Fruit fly (Drosophila melanogaster) whole organism, pupa: ENCODE results near the gene CG9837.
A peak's percentile ranks its signal among the peaks of the same experiment; 100 is the strongest.

Experiments used
- CG10348 ChIP-seq: fragments of 200-800 bp; sonication (Bioruptor generic); IDR thresholded peaks from 2 replicates; pipeline ENCODE4 v1.3.6; 2022; ENCODE audit warnings: missing biosample characterization, missing genetic modification characterization
- CG12605 ChIP-seq: fragments of 200-800 bp; sonication (Bioruptor generic); IDR thresholded peaks from 2 replicates; pipeline ENCODE4 v1.3.6; 2022; ENCODE audit warnings: missing biosample characterization, missing genetic modification characterization
- CG13204 ChIP-seq: fragments of 200-800 bp; sonication (Bioruptor generic); optimal IDR thresholded peaks from 2 replicates; lab custom pipeline; 2018; ENCODE audit warnings: missing biosample characterization, mild to moderate bottlenecking, missing genetic modification characterization, moderate library complexity
- CG14655 ChIP-seq: fragments of 200-800 bp; sonication (Bioruptor generic); optimal IDR thresholded peaks from 3 replicates; lab custom pipeline; 2017; ENCODE audit warnings: mild to moderate bottlenecking, missing biosample characterization, missing genetic modification reagents, missing genetic modification characterization
- CG15710 ChIP-seq: fragments of 200-800 bp; sonication (Bioruptor generic); optimal IDR thresholded peaks from 2 replicates; lab custom pipeline; 2018; ENCODE audit warnings: missing biosample characterization, mild to moderate bottlenecking, missing genetic modification characterization, moderate library complexity
- CG17806 ChIP-seq: fragments of 200-800 bp; sonication (Bioruptor generic); optimal IDR thresholded peaks from 2 replicates; lab custom pipeline; 2018; ENCODE audit warnings: missing biosample characterization, mild to moderate bottlenecking, missing genetic modification characterization, moderate library complexity
- CG32121 ChIP-seq: fragments of 200-800 bp; sonication (Bioruptor generic); IDR thresholded peaks from 2 replicates; pipeline ENCODE4 v1.3.6; 2022; ENCODE audit warnings: missing biosample characterization, missing genetic modification characterization
- CG34367 ChIP-seq: fragments of 200-800 bp; sonication (Bioruptor generic); optimal IDR thresholded peaks from 2 replicates; lab custom pipeline; 2018; ENCODE audit warnings: missing biosample characterization, mild to moderate bottlenecking, missing genetic modification characterization
- CG4496 ChIP-seq: fragments of 200-800 bp; sonication (Bioruptor generic); IDR thresholded peaks from 3 replicates; pipeline ENCODE4 v1.3.6; 2022; ENCODE audit warnings: missing biosample characterization, missing genetic modification characterization
- CG8159 ChIP-seq: fragments of 200-800 bp; sonication (Bioruptor generic); optimal IDR thresholded peaks from 3 replicates; lab custom pipeline; 2018; ENCODE audit warnings: missing biosample characterization, mild to moderate bottlenecking, missing genetic modification characterization, moderate library complexity
- CG8301 ChIP-seq: fragments of 200-800 bp; sonication (Bioruptor generic); optimal IDR thresholded peaks from 2 replicates; lab custom pipeline; 2018; ENCODE audit warnings: missing biosample characterization, mild to moderate bottlenecking, missing genetic modification characterization
- CG9948 ChIP-seq: fragments of 200-800 bp; sonication (Bioruptor generic); optimal IDR thresholded peaks from 2 replicates; lab custom pipeline; 2018; ENCODE audit warnings: missing biosample characterization, mild to moderate bottlenecking, missing genetic modification characterization, moderate library complexity
- D1 ChIP-seq: fragments of 200-800 bp; sonication (Bioruptor generic); optimal IDR thresholded peaks from 2 replicates; lab custom pipeline; 2018; ENCODE audit warnings: missing biosample characterization, mild to moderate bottlenecking, missing genetic modification characterization, moderate library complexity
- EcR ChIP-seq: fragments of 200-800 bp; sonication (Bioruptor generic); optimal IDR thresholded peaks from 3 replicates; lab custom pipeline; 2019; ENCODE audit warnings: missing biosample characterization, missing genetic modification characterization, mild to moderate bottlenecking, moderate library complexity, missing genetic modification reagents
- Ets98B ChIP-seq: fragments of 200-800 bp; sonication (Bioruptor generic); IDR thresholded peaks from 2 replicates; pipeline ENCODE4 v1.3.6; 2022; ENCODE audit warnings: missing biosample characterization, missing genetic modification characterization
- Pif1A ChIP-seq: fragments of 200-800 bp; sonication (Bioruptor generic); optimal IDR thresholded peaks from 3 replicates; lab custom pipeline; 2016; ENCODE audit warnings: missing biosample characterization, missing genetic modification characterization
- Pif1B ChIP-seq: fragments of 200-800 bp; sonication (Bioruptor generic); optimal IDR thresholded peaks from 3 replicates; lab custom pipeline; 2016; ENCODE audit warnings: missing biosample characterization, missing genetic modification characterization
- Snoo ChIP-seq: fragments of 200-800 bp; sonication (Bioruptor generic); optimal IDR thresholded peaks from 3 replicates; lab custom pipeline; 2017; ENCODE audit warnings: missing biosample characterization, mild to moderate bottlenecking, missing genetic modification characterization, inconsistent platforms
- fd96Ca ChIP-seq: fragments of 200-800 bp; sonication (Bioruptor generic); IDR thresholded peaks from 3 replicates; pipeline ENCODE4 v1.3.6; 2022; ENCODE audit warnings: missing biosample characterization, missing genetic modification characterization
- gl ChIP-seq: fragments of 200-800 bp; sonication (Bioruptor generic); optimal IDR thresholded peaks from 2 replicates; lab custom pipeline; 2018; ENCODE audit warnings: missing biosample characterization, mild to moderate bottlenecking, missing genetic modification characterization
- rn ChIP-seq: fragments of 200-800 bp; sonication (Bioruptor generic); IDR thresholded peaks from 2 replicates; pipeline ENCODE4 v1.3.6; 2022; ENCODE audit warnings: missing biosample characterization, missing genetic modification characterization

The CG9837 gene

dm6 chr3R:8857496-8858255 lies 44.3 kb upstream of the CG9837 start:
- TF ChIP-seq gl (tag; lab: Kevin White, UChicago) (no peak), CG17806 (tag; lab: Kevin White, UChicago) (peak; percentile 78), CG14655 (GFP tag; lab: Kevin White, UChicago) (peak; percentile 74), CG8301 (tag; lab: Kevin White, UChicago) (peak; percentile 45), CG34367 (peak; percentile 74), CG32121 (no peak), CG10348 (GFP tag; lab: Robert Waterston, UW) (no peak), CG8159 (peak; percentile 77), Pif1A (peak; percentile 33), CG9948 (tag; lab: Kevin White, UChicago) (peak; percentile 74), fd96Ca (GFP tag; lab: Robert Waterston, UW) (peak; percentile 33; the same call in 1 of the 3 replicates), CG12605 (peak; percentile 17; the same call in 1 of the 2 replicates), CG4496 (peak; percentile 59; the same call in 2 of the 3 replicates), CG15710 (tag; lab: Kevin White, UChicago) (peak; percentile 79), D1 (tag; lab: Kevin White, UChicago) (no peak), Pif1B (GFP tag; lab: Kevin White, UChicago) (peak; percentile 70), EcR (GFP tag; lab: Kevin White, UChicago) (peak; percentile 56)

DNA sequence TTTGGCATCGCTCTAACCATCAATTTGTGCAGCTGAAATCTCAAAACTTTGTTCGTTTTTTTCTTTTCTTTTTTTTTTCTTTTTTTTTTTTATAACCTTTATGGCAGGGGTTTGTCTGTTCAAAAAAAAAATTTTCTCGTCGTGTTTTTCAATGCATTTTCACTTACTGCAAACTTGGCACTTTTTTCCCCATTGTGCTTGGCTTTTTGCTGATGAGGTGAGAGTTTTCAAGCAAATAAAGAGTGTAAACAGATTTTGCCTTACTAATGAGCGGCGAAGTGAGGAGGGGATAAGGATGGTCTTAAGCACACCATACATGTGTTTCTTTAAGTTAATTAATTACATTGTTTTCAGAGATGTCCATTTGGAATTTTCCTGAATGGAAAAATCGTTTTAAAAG lies 42.9 kb upstream of the CG9837 start:
- TF ChIP-seq CG9948 (tag; lab: Kevin White, UChicago) (no peak), CG17806 (tag; lab: Kevin White, UChicago) (no peak), Pif1A (no peak), CG13204 (no peak), Ets98B (GFP tag; lab: Robert Waterston, UW) (no peak), fd96Ca (GFP tag; lab: Robert Waterston, UW) (no peak), CG32121 (no peak), CG12605 (no peak), Snoo (tag; lab: Kevin White, UChicago) (no peak), CG4496 (no peak), gl (tag; lab: Kevin White, UChicago) (no peak), Pif1B (GFP tag; lab: Kevin White, UChicago) (no peak), D1 (tag; lab: Kevin White, UChicago) (no peak), CG10348 (GFP tag; lab: Robert Waterston, UW) (no peak), CG34367 (no peak), CG15710 (tag; lab: Kevin White, UChicago) (no peak), EcR (GFP tag; lab: Kevin White, UChicago) (no peak), rn (GFP tag; lab: Robert Waterston, UW) (no peak), CG8301 (tag; lab: Kevin White, UChicago) (no peak), CG14655 (GFP tag; lab: Kevin White, UChicago) (no peak)

DNA sequence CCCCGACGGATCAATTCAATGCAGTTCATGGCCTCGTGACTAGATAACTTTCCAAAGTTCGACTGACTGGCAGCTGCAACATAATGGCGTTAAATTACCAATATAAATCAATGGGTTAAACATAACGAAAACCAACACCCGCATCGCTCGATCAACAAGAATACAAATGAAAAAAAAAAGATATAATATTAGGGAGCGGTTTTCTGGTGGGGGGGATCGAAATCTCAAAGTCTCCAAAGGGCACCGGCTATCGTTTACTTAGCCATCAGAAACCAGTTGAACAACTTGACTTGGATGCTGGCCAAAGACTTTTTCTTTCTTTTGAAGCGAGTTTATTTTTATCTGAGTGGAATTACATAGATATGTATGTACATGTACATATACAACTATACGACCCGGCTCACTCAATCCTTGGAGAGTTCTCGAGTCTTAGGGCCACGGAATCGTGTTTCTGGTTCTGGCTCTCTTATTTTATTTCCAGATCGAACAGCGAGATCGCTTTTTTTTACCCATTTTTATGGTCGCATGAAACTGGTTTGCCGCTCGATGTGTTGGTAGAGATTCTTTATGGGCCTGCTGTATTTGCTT lies 41.3 kb upstream of the CG9837 start:
- TF ChIP-seq CG9948 (tag; lab: Kevin White, UChicago) (no peak), CG14655 (GFP tag; lab: Kevin White, UChicago) (no peak), CG12605 (peak; percentile 62; the same call in 1 of the 2 replicates), Pif1B (GFP tag; lab: Kevin White, UChicago) (peak; percentile 0), CG4496 (no peak), CG32121 (no peak), Ets98B (GFP tag; lab: Robert Waterston, UW) (no peak), CG15710 (tag; lab: Kevin White, UChicago) (peak; percentile 28), D1 (tag; lab: Kevin White, UChicago) (no peak), rn (GFP tag; lab: Robert Waterston, UW) (no peak), CG8159 (peak; percentile 36), CG10348 (GFP tag; lab: Robert Waterston, UW) (no peak), EcR (GFP tag; lab: Kevin White, UChicago) (peak; percentile 81), Pif1A (no peak), Snoo (tag; lab: Kevin White, UChicago) (no peak), CG13204 (peak; percentile 63), gl (tag; lab: Kevin White, UChicago) (peak; percentile 66), CG34367 (peak; percentile 50), CG17806 (tag; lab: Kevin White, UChicago) (peak; percentile 25), CG8301 (tag; lab: Kevin White, UChicago) (no peak), fd96Ca (GFP tag; lab: Robert Waterston, UW) (0 out of 3 replicates have a peak, but pooled peaks have one; percentile 11)

- TF ChIP-seq fd96Ca (GFP tag; lab: Robert Waterston, UW) (no peak), Pif1B (GFP tag; lab: Kevin White, UChicago) (no peak), CG17806 (tag; lab: Kevin White, UChicago) (no peak), Ets98B (GFP tag; lab: Robert Waterston, UW) (no peak), CG15710 (tag; lab: Kevin White, UChicago) (no peak), EcR (GFP tag; lab: Kevin White, UChicago) (no peak), CG14655 (GFP tag; lab: Kevin White, UChicago) (no peak), CG13204 (no peak), CG8301 (tag; lab: Kevin White, UChicago) (no peak), CG10348 (GFP tag; lab: Robert Waterston, UW) (no peak)
Measured at dm6 chr3R:8853706-8854105, 40.3 kb upstream of the CG9837 start.

- no peak for TF ChIP-seq Ets98B (GFP tag; lab: Robert Waterston, UW)
- TF ChIP-seq CG32121: peak; percentile 44; the same call in 1 of the 2 replicates
- peak; percentile 13 for TF ChIP-seq Snoo (tag; lab: Kevin White, UChicago)
- TF ChIP-seq CG8159: peak; percentile 4
- peak; percentile 24 for TF ChIP-seq Pif1A
- TF ChIP-seq rn (GFP tag; lab: Robert Waterston, UW): no peak
- TF ChIP-seq CG17806 (tag; lab: Kevin White, UChicago): peak; percentile 19
Measured at dm6 chr3R:8853197-8853596, 39.8 kb upstream of the CG9837 start.
